Worm (Caenorhabditis elegans) whole organism, midembryonic: ENCODE results near the gene bli-6.

Experiments
- ref-1 ChIP-seq: fragments of 200-800 bp; sonication (Bioruptor generic); conservative IDR thresholded peaks from 2 replicates; pipeline ENCODE4 v1.3.6; 2022; ENCODE audit warnings: missing genetic modification reagents, missing genetic modification characterization, missing compliant biosample characterization
- ztf-23 ChIP-seq: fragments of 200-800 bp; sonication (Bioruptor generic); IDR thresholded peaks from 2 replicates; pipeline ENCODE4 v1.3.6; 2022; ENCODE audit warnings: missing genetic modification reagents, missing genetic modification characterization, missing compliant biosample characterization

ce11 chrIV:6327363-6328015 is 49.4 kb upstream of the bli-6 start:
- TF ChIP-seq ref-1 (GFP tag; lab: Robert Waterston, UW) = no peak
- no peak for TF ChIP-seq ztf-23 (GFP tag; lab: Robert Waterston, UW)
